Worm (Caenorhabditis elegans): Measurements from ENCODE around the gene best-13.

- peak; percentile 86 for TF ChIP-seq nhr-28 (tag; optimal IDR thresholded peaks at IDR 0.05)
- TF ChIP-seq aly-2 (tag; optimal IDR thresholded peaks at IDR 0.05), result no peak
- no peak for TF ChIP-seq daf-16 (GFP tag; optimal IDR thresholded peaks at IDR 0.05)
- TF ChIP-seq daf-16 (tag; optimal IDR thresholded peaks at IDR 0.05), result no peak
- TF ChIP-seq ama-1 (optimal IDR thresholded peaks at IDR 0.05), result no peak
- no peak for TF ChIP-seq lir-3 (tag; optimal IDR thresholded peaks at IDR 0.05)
- TF ChIP-seq ztf-11 (tag; optimal IDR thresholded peaks at IDR 0.05), result no peak
- TF ChIP-seq pha-4 (GFP tag; IDR thresholded peaks at IDR 0.05), result no peak
- TF ChIP-seq pha-4 (tag; optimal IDR thresholded peaks at IDR 0.05), result no peak
- TF ChIP-seq fos-1 (tag; optimal IDR thresholded peaks at IDR 0.05), result no peak
- TF ChIP-seq T20F7.1 (GFP tag; optimal IDR thresholded peaks at IDR 0.05), result no peak
- TF ChIP-seq mep-1 (tag; optimal IDR thresholded peaks at IDR 0.05), result no peak
- no peak for TF ChIP-seq nhr-42 (GFP tag; IDR thresholded peaks at IDR 0.05)
- no peak for TF ChIP-seq nhr-76 (tag; optimal IDR thresholded peaks at IDR 0.05)
- TF ChIP-seq tra-1 (GFP tag; IDR thresholded peaks at IDR 0.05), result no peak
Observed at ce11 chrIV:9866865-9867264, 36.8 kb upstream of the best-13 start.

Data from whole organism, L4 larva.